Fruit fly (Drosophila melanogaster): ENCODE results near the gene FoxP.

Gene FoxP

dm6 chr3R:9767620-9768592 lies 37.2 kb upstream of the FoxP start, which contains the start of gene Naa80 (continued):
- peak; percentile 82 for TF ChIP-seq ken (GFP tag; IDR thresholded peaks at IDR 0.05)
- no peak; the same call in 1 of the 2 replicates for TF ChIP-seq CG14667 (GFP tag; IDR thresholded peaks at IDR 0.05)
- TF ChIP-seq CG33213 (GFP tag; optimal IDR thresholded peaks at IDR 0.05) = peak; percentile 57
- peak; percentile 94 for TF ChIP-seq CG3847 (GFP tag; IDR thresholded peaks at IDR 0.05)
- TF ChIP-seq Chrac-16 (GFP tag; optimal IDR thresholded peaks at IDR 0.05) = peak; percentile 72
- TF ChIP-seq Ada2b (GFP tag; IDR thresholded peaks at IDR 0.05) = no peak
- TF ChIP-seq CG3995 (GFP tag; optimal IDR thresholded peaks at IDR 0.05) = peak; percentile 68
- peak; percentile 29; the same call in 1 of the 2 replicates for TF ChIP-seq Atf6 (GFP tag; IDR thresholded peaks at IDR 0.05)
- peak; percentile 35 for TF ChIP-seq CG6765 (GFP tag; optimal IDR thresholded peaks at IDR 0.05)
- no peak for TF ChIP-seq pan (optimal IDR thresholded peaks at IDR 0.05)
- TF ChIP-seq pan (GFP tag; optimal IDR thresholded peaks at IDR 0.05 in 1 of 2, IDR thresholded peaks at IDR 0.05 in 1 of 2) = peak in 1 of 2 experiments; percentile 54
- TF ChIP-seq CG11560 (tag; IDR thresholded peaks at IDR 0.05) = no peak
- TF ChIP-seq run (tag; optimal IDR thresholded peaks at IDR 0.05) = no peak
- peak; percentile 15 for TF ChIP-seq Abd-B (GFP tag; optimal IDR thresholded peaks at IDR 0.05)
- peak; percentile 55; the same call in 1 of the 2 replicates for TF ChIP-seq lmd (GFP tag; IDR thresholded peaks at IDR 0.05)
- peak; percentile 41; the same call in 1 of the 2 replicates for TF ChIP-seq CG10366 (GFP tag; IDR thresholded peaks at IDR 0.05)
- peak; percentile 80 for TF ChIP-seq CG11456 (GFP tag; IDR thresholded peaks at IDR 0.05)
- no peak for TF ChIP-seq CG6689 (GFP tag; IDR thresholded peaks at IDR 0.05)
- TF ChIP-seq salm (tag; optimal IDR thresholded peaks at IDR 0.05) = no peak
- peak; percentile 49 for TF ChIP-seq exex (tag; optimal IDR thresholded peaks at IDR 0.05)
- no peak for TF ChIP-seq jing (GFP tag; optimal IDR thresholded peaks at IDR 0.05)
- no peak for TF ChIP-seq btn (GFP tag; optimal IDR thresholded peaks at IDR 0.05)
- no peak for TF ChIP-seq prd (optimal IDR thresholded peaks at IDR 0.05)
- peak; percentile 61; the same call in 2 of the 3 replicates for TF ChIP-seq prd (GFP tag; IDR thresholded peaks at IDR 0.05)
- no peak for TF ChIP-seq Hmx (GFP tag; optimal IDR thresholded peaks at IDR 0.05)
- TF ChIP-seq fd102C (GFP tag; optimal IDR thresholded peaks at IDR 0.05) = no peak
- no peak for TF ChIP-seq dimm (GFP tag; IDR thresholded peaks at IDR 0.05)
- TF ChIP-seq bbx (GFP tag; IDR thresholded peaks at IDR 0.05; ENCODE audit: partially characterized antibody) = peak; percentile 65
- TF ChIP-seq kay (GFP tag; optimal IDR thresholded peaks at IDR 0.05) = peak; percentile 71
- peak; percentile 59; the same call in 1 of the 2 replicates for TF ChIP-seq Xrp1 (GFP tag; IDR thresholded peaks at IDR 0.05)
- TF ChIP-seq slp2 (GFP tag; optimal IDR thresholded peaks at IDR 0.05) = peak; percentile 6
- no peak for TF ChIP-seq peb (GFP tag; IDR thresholded peaks at IDR 0.05)
- TF ChIP-seq seq (GFP tag; IDR thresholded peaks at IDR 0.05) = 0 out of 2 replicates have a peak, but pooled peaks have one; percentile 33
- no peak for TF ChIP-seq Asciz (GFP tag; optimal IDR thresholded peaks at IDR 0.05)
- TF ChIP-seq br (optimal IDR thresholded peaks at IDR 0.05) = no peak
- 0 out of 2 replicates have a peak, but pooled peaks have one; percentile 20 for TF ChIP-seq crol (GFP tag; IDR thresholded peaks at IDR 0.05)
- TF ChIP-seq Tbp (GFP tag; optimal IDR thresholded peaks at IDR 0.05) = peak; percentile 9
- peak; percentile 95 for TF ChIP-seq CG10267 (tag; optimal IDR thresholded peaks at IDR 0.05)
- no peak for TF ChIP-seq hth (optimal IDR thresholded peaks at IDR 0.05)
- TF ChIP-seq Rfx (GFP tag; IDR thresholded peaks at IDR 0.05) = peak; percentile 88
- TF ChIP-seq CG3407 (GFP tag; optimal IDR thresholded peaks at IDR 0.05) = no peak
- peak; percentile 12 for TF ChIP-seq Ssrp (tag; optimal IDR thresholded peaks at IDR 0.05)
- TF ChIP-seq Opbp (GFP tag; IDR thresholded peaks at IDR 0.05; ENCODE audit: partially characterized antibody) = peak; percentile 59
- peak; percentile 94 for TF ChIP-seq pzg (GFP tag; optimal IDR thresholded peaks at IDR 0.05)
- no peak for TF ChIP-seq schlank (tag; optimal IDR thresholded peaks at IDR 0.05)
- TF ChIP-seq CG15479 (GFP tag; optimal IDR thresholded peaks at IDR 0.05) = no peak
- TF ChIP-seq Atf-2 (GFP tag; optimal IDR thresholded peaks at IDR 0.05) = no peak
- TF ChIP-seq CG12659 (GFP tag; optimal IDR thresholded peaks at IDR 0.05) = peak; percentile 89
- peak; percentile 53 for TF ChIP-seq Deaf1 (tag; optimal IDR thresholded peaks at IDR 0.05)
- no peak for TF ChIP-seq Poxn (GFP tag; IDR thresholded peaks at IDR 0.05)
